Fruit fly (Drosophila melanogaster): ENCODE results near the gene Rala.

Gene Rala

dm6 chrX:3719480-3720064, at the start of gene Rala, which contains the start of gene Tlk (continued):
- TF ChIP-seq nerfin-1 (tag; optimal IDR thresholded peaks at IDR 0.05) (no peak), CG31441 (GFP tag; IDR thresholded peaks at IDR 0.05) (no peak), MBD-R2 (GFP tag; IDR thresholded peaks at IDR 0.05) (peak; percentile 28; the same call in 1 of the 2 replicates), CG10979 (tag; optimal IDR thresholded peaks at IDR 0.05) (no peak), vfl (GFP tag; optimal IDR thresholded peaks at IDR 0.05) (peak; percentile 12), CG43689 (GFP tag; IDR thresholded peaks at IDR 0.05) (no peak), E2f2 (GFP tag; IDR thresholded peaks at IDR 0.05) (peak; percentile 51; the same call in 1 of the 2 replicates), hbn (GFP tag; IDR thresholded peaks at IDR 0.05; ENCODE audit: partially characterized antibody) (no peak), CG8388 (GFP tag; optimal IDR thresholded peaks at IDR 0.05) (no peak), Lpt (GFP tag; optimal IDR thresholded peaks at IDR 0.05) (no peak), Max (GFP tag; optimal IDR thresholded peaks at IDR 0.05) (no peak), Optix (GFP tag; IDR thresholded peaks at IDR 0.05) (no peak), Hmr (GFP tag; optimal IDR thresholded peaks at IDR 0.05) (peak; percentile 92), org-1 (GFP tag; optimal IDR thresholded peaks at IDR 0.05) (no peak), ato (GFP tag; IDR thresholded peaks at IDR 0.05; ENCODE audit: partially characterized antibody) (peak; percentile 60), gem (tag; optimal IDR thresholded peaks at IDR 0.05) (no peak), sqz (GFP tag; optimal IDR thresholded peaks at IDR 0.05) (no peak), unc-4 (GFP tag; IDR thresholded peaks at IDR 0.05; ENCODE audit: partially characterized antibody) (peak; percentile 43; the same call in 1 of the 2 replicates), ssp (GFP tag; IDR thresholded peaks at IDR 0.05) (no peak), pho (GFP tag; optimal IDR thresholded peaks at IDR 0.05) (no peak), CG13296 (GFP tag; optimal IDR thresholded peaks at IDR 0.05) (no peak), CG7786 (GFP tag; optimal IDR thresholded peaks at IDR 0.05) (no peak), kni (GFP tag; optimal IDR thresholded peaks at IDR 0.05) (no peak), h (optimal IDR thresholded peaks at IDR 0.05) (no peak), Drgx (GFP tag; IDR thresholded peaks at IDR 0.05) (no peak), CG1792 (GFP tag; optimal IDR thresholded peaks at IDR 0.05) (no peak), CG14710 (tag; optimal IDR thresholded peaks at IDR 0.05) (peak; percentile 67), CG8944 (GFP tag; optimal IDR thresholded peaks at IDR 0.05) (no peak), so (GFP tag; IDR thresholded peaks at IDR 0.05) (peak; percentile 29; the same call in 1 of the 3 replicates), exex (tag; optimal IDR thresholded peaks at IDR 0.05) (no peak), CG10209 (GFP tag; optimal IDR thresholded peaks at IDR 0.05) (no peak), chn (GFP tag; optimal IDR thresholded peaks at IDR 0.05) (no peak), tin (GFP tag; optimal IDR thresholded peaks at IDR 0.05) (peak; percentile 20), toy (GFP tag; IDR thresholded peaks at IDR 0.05) (no peak), kay (GFP tag; optimal IDR thresholded peaks at IDR 0.05) (no peak), CG12744 (GFP tag; optimal IDR thresholded peaks at IDR 0.05) (no peak), wor (GFP tag; IDR thresholded peaks at IDR 0.05) (no peak), BEAF-32 (GFP tag; optimal IDR thresholded peaks at IDR 0.05) (peak; percentile 64), run (tag; optimal IDR thresholded peaks at IDR 0.05) (peak; percentile 10), HLHmδ (GFP tag; optimal IDR thresholded peaks at IDR 0.05) (peak; percentile 46), sd (tag; optimal IDR thresholded peaks at IDR 0.05) (peak; percentile 8), sima (GFP tag; optimal IDR thresholded peaks at IDR 0.05) (no peak), BtbVII (GFP tag; optimal IDR thresholded peaks at IDR 0.05) (peak; percentile 15), Atf6 (GFP tag; IDR thresholded peaks at IDR 0.05) (0 out of 2 replicates have a peak, but pooled peaks have one; percentile 28), CG8924 (tag; optimal IDR thresholded peaks at IDR 0.05) (peak; percentile 62), fd64A (GFP tag; optimal IDR thresholded peaks at IDR 0.05) (no peak), CG15011 (GFP tag; optimal IDR thresholded peaks at IDR 0.05) (no peak), nmo (GFP tag; optimal IDR thresholded peaks at IDR 0.05) (peak; percentile 19), pan (optimal IDR thresholded peaks at IDR 0.05) (no peak), pan (GFP tag; optimal IDR thresholded peaks at IDR 0.05 in 1 of 2, IDR thresholded peaks at IDR 0.05 in 1 of 2) (peak in 1 of 2 experiments; percentile 54), ham (GFP tag; IDR thresholded peaks at IDR 0.05) (no peak)
